Fruit fly (Drosophila melanogaster) whole organism, embryonic: ENCODE data around the gene rb.

ENCODE experiments used
- CG10654 ChIP-seq: fragments of 200-800 bp; sonication (Bioruptor generic); optimal IDR thresholded peaks from 2 replicates; lab custom pipeline; 2016; ENCODE audit warnings: missing biosample characterization, missing genetic modification characterization
- CG12769 ChIP-seq: fragments of 200-800 bp; sonication (Bioruptor generic); optimal IDR thresholded peaks from 2 replicates; lab custom pipeline; 2019; ENCODE audit warnings: missing biosample characterization, mild to moderate bottlenecking, missing genetic modification characterization, moderate library complexity
- CG8924 ChIP-seq: fragments of 200-800 bp; optimal IDR thresholded peaks from 3 replicates; lab custom pipeline; 2019; ENCODE audit warnings: missing biosample characterization, mild to moderate bottlenecking, missing genetic modification characterization, moderate library complexity
- CG9932 ChIP-seq: fragments of 200-800 bp; sonication (Bioruptor generic); IDR thresholded peaks from 2 replicates; pipeline ENCODE4 v1.3.6; 2022; ENCODE audit warnings: missing biosample characterization, missing genetic modification characterization
- Hmr ChIP-seq: fragments of 200-800 bp; sonication (Bioruptor generic); optimal IDR thresholded peaks from 3 replicates; lab custom pipeline; 2017; ENCODE audit warnings: mild to moderate bottlenecking, missing biosample characterization, missing genetic modification reagents, missing genetic modification characterization
- Optix ChIP-seq: fragments of 200-800 bp; sonication (Bioruptor generic); IDR thresholded peaks from 3 replicates; pipeline ENCODE4 v1.3.6; 2022; ENCODE audit warnings: missing biosample characterization, missing genetic modification characterization
- knrl ChIP-seq: fragments of 200-800 bp; sonication (Bioruptor generic); IDR thresholded peaks from 3 replicates; pipeline ENCODE4 v1.3.6; 2022; ENCODE audit warnings: missing biosample characterization, missing genetic modification characterization; ENCODE audit not compliant: partially characterized antibody
- lola ChIP-seq, 3 experiments: fragments of >200 bp in 2 of 3; fragments of 200-800 bp in 1 of 3; sonication (Bioruptor generic) in 1 of 3; optimal IDR thresholded peaks; 2 replicates each; lab custom pipeline; 2017 to 2019; ENCODE audit warnings: missing biosample characterization in 3 of 3, missing genetic modification characterization in 3 of 3, mild to moderate bottlenecking in 1 of 3, moderate library complexity in 1 of 3

DNA sequence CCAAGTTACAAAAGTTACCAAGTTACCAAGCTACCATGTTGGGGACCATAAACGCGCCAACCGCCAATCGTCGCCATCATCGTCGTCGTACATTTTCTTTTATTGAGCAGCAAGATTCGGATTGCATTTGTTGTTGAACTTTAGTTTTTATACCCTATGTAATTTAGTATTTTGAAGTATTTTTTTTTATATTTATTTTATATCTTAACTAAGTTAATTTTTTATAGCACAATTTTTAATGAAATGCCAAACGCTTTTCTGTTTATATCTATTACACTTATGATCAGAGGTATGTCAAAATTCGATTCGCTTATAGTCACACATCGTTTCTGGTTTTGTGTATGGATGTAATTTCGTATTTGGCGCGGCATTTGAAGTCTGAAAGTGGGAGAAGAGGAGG, 42.0 kb upstream of the rb start:
- TF ChIP-seq CG10654 (GFP tag; lab: Kevin White, UChicago), result no peak
- TF ChIP-seq Optix (GFP tag; lab: Robert Waterston, UW), result no peak
- TF ChIP-seq CG8924 (tag; lab: Kevin White, UChicago), result no peak
- no peak for TF ChIP-seq knrl (GFP tag; lab: Robert Waterston, UW)
- no peak for TF ChIP-seq lola (GFP tag; optimal IDR thresholded peaks at IDR 0.05; lab: Kevin White, UChicago)
- TF ChIP-seq CG12769 (tag; lab: Kevin White, UChicago), result no peak
- TF ChIP-seq CG9932, result no peak
- no peak for TF ChIP-seq Hmr (GFP tag; lab: Kevin White, UChicago)
